Worm (Caenorhabditis elegans): Measurements from ENCODE around the gene cest-2.3.

- no peak for TF ChIP-seq unc-62 (GFP tag; optimal IDR thresholded peaks at IDR 0.05)
- TF ChIP-seq jun-1 (tag; optimal IDR thresholded peaks at IDR 0.05) = no peak
- TF ChIP-seq nhr-237 (tag; optimal IDR thresholded peaks at IDR 0.05) = no peak
- peak in 1 of 3 experiments; percentile 27 for TF ChIP-seq ceh-82 (tag; optimal IDR thresholded peaks at IDR 0.05)
- TF ChIP-seq nhr-28 (tag; optimal IDR thresholded peaks at IDR 0.05) = no peak
- TF ChIP-seq blmp-1 (tag; optimal IDR thresholded peaks at IDR 0.05) = no peak
- no peak for TF ChIP-seq mdl-1 (tag; optimal IDR thresholded peaks at IDR 0.05)
- TF ChIP-seq ceh-90 (tag; optimal IDR thresholded peaks at IDR 0.05) = no peak
- TF ChIP-seq dpl-1 (GFP tag; optimal IDR thresholded peaks at IDR 0.05) = no peak
- TF ChIP-seq tbx-2 (tag; optimal IDR thresholded peaks at IDR 0.05) = no peak
- no peak for TF ChIP-seq nhr-90 (tag; optimal IDR thresholded peaks at IDR 0.05; ENCODE audit: poor library complexity)
- no peak for TF ChIP-seq nhr-76 (tag; optimal IDR thresholded peaks at IDR 0.05)
Observed at ce11 chrV:14126341-14126924, 56.3 kb downstream of the cest-2.3 start.
